Worm (Caenorhabditis elegans): ENCODE results near the gene gst-27.

The gst-27 gene

DNA sequence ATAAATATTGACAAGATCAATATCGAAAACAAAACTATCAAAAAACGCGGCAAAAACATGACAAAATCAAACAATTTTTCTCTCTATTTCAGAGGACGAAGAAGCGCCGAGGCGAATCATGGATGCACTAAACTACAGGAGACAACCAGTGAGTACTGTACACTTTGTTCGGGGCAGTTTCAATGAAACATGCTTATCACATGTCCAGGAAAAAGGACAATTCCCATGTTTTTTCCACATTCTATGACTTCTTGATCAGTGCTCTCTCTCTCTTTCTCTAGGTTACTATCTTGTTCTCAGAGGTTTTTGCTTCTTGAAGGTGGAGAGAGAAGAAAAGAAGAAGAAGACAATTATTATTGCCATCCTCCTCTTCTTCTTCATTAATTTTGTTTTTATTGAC lies 32.0 kb upstream of the gst-27 start:
- TF ChIP-seq nhr-47 (tag; optimal IDR thresholded peaks at IDR 0.05) = no peak
- TF ChIP-seq ceh-63 (GFP tag; optimal IDR thresholded peaks at IDR 0.05) = no peak
- no peak for TF ChIP-seq nhr-11 (tag; optimal IDR thresholded peaks at IDR 0.05)
- TF ChIP-seq elt-2 (tag; optimal IDR thresholded peaks at IDR 0.05) = peak; percentile 10
- no peak for TF ChIP-seq zip-4 (GFP tag; optimal IDR thresholded peaks at IDR 0.05)
- TF ChIP-seq lin-35 (GFP tag; optimal IDR thresholded peaks at IDR 0.05) = peak in 1 of 2 experiments; percentile 10

DNA sequence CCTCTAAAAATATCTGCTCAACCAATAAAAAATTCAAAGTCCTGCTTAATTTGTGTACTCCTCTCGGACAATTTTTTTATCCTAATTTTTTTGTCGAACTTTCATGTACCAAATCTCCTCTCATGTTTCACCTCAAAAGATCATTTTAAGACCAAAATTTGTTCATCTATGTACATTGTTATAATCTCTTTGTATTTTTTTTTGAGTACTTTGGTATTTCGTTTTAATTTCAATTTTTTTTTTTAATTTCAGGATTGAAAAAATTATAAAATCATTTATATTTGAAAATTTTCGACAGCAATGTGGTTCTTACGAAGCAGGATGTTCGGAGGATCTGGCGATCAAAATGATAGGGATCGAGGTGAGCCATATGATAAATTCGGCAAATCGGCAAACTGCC lies 30.9 kb upstream of the gst-27 start, which contains the start of gene spsb-1:
TSS of gene spsb-1 (plus strand) at position 301 of the 400 bp plus-strand sequence.
- TF ChIP-seq ztf-11 (tag; optimal IDR thresholded peaks at IDR 0.05) = no peak
- no peak for TF ChIP-seq F16B12.6 (tag; optimal IDR thresholded peaks at IDR 0.05)
- no peak for TF ChIP-seq aha-1 (tag; optimal IDR thresholded peaks at IDR 0.05)
- no peak for TF ChIP-seq nhr-237 (tag; optimal IDR thresholded peaks at IDR 0.05)
- no peak for TF ChIP-seq unc-130 (tag; optimal IDR thresholded peaks at IDR 0.05)
- no peak for TF ChIP-seq lin-13 (GFP tag; optimal IDR thresholded peaks at IDR 0.05)

DNA sequence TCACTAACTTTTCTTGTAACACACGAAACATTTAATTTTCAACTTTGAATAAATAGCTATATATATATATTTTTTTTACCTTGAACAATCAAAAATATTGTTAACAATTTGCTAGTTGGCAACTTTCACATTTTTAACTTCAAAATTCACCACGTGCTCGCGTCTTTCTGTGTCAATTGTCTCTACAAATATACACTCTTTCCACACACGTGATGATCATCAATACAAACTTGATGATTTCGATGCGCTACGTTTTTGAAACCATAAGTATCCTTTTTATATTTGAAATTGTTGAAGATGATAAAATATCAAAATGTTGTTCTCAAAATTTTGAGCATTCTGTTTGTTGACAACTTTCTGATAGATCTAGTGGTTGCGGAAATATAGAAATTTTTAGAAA lies 29.8 kb upstream of the gst-27 start:
- no peak for TF ChIP-seq ceh-82 (tag; optimal IDR thresholded peaks at IDR 0.05)
- no peak for TF ChIP-seq swsn-7 (tag; optimal IDR thresholded peaks at IDR 0.05)
- TF ChIP-seq nhr-11 (tag; optimal IDR thresholded peaks at IDR 0.05) = no peak
- peak in 1 of 2 experiments; percentile 43 for TF ChIP-seq mdl-1 (tag; optimal IDR thresholded peaks at IDR 0.05)
- TF ChIP-seq dsc-1 (tag; optimal IDR thresholded peaks at IDR 0.05) = no peak
- TF ChIP-seq elt-3 (tag; optimal IDR thresholded peaks at IDR 0.05) = no peak
- peak; percentile 32 for TF ChIP-seq blmp-1 (tag; optimal IDR thresholded peaks at IDR 0.05)
- no peak for TF ChIP-seq efl-3 (GFP tag; optimal IDR thresholded peaks at IDR 0.05)
- no peak for TF ChIP-seq nhr-84 (tag; optimal IDR thresholded peaks at IDR 0.05)
- no peak for TF ChIP-seq nhr-47 (tag; optimal IDR thresholded peaks at IDR 0.05)
- no peak; the same call in 1 of the 2 replicates for TF ChIP-seq nhr-19 (GFP tag; conservative IDR thresholded peaks at IDR 0.05)
- TF ChIP-seq snpc-4 (tag; optimal IDR thresholded peaks at IDR 0.05) = no peak
- TF ChIP-seq C34B4.2 (tag; optimal IDR thresholded peaks at IDR 0.05) = no peak
- TF ChIP-seq hlh-4 (tag; optimal IDR thresholded peaks at IDR 0.05) = no peak
- no peak for TF ChIP-seq aha-1 (tag; optimal IDR thresholded peaks at IDR 0.05)
- TF ChIP-seq unc-130 (tag; optimal IDR thresholded peaks at IDR 0.05) = no peak
- no peak for TF ChIP-seq ztf-11 (tag; optimal IDR thresholded peaks at IDR 0.05)
- TF ChIP-seq ceh-88 (GFP tag; IDR thresholded peaks at IDR 0.05) = no peak
- no peak for TF ChIP-seq C04F5.9 (tag; optimal IDR thresholded peaks at IDR 0.05)
- no peak for TF ChIP-seq irx-1 (tag; optimal IDR thresholded peaks at IDR 0.05)
- no peak for TF ChIP-seq ztf-4 (tag; optimal IDR thresholded peaks at IDR 0.05)
- TF ChIP-seq Y116A8C.19 (tag; optimal IDR thresholded peaks at IDR 0.05; ENCODE audit: borderline replicate concordance) = no peak
- no peak for TF ChIP-seq lsy-2 (tag; optimal IDR thresholded peaks at IDR 0.05)
- TF ChIP-seq nhr-90 (tag; optimal IDR thresholded peaks at IDR 0.05; ENCODE audit: poor library complexity) = no peak
- TF ChIP-seq jun-1 (tag; optimal IDR thresholded peaks at IDR 0.05) = no peak
- no peak for TF ChIP-seq tlp-1 (tag; optimal IDR thresholded peaks at IDR 0.05)
- TF ChIP-seq hlh-17 (GFP tag; optimal IDR thresholded peaks at IDR 0.05; ENCODE audit: borderline replicate concordance) = no peak
- TF ChIP-seq efl-1 (optimal IDR thresholded peaks at IDR 0.05) = no peak
- peak in 1 of 2 experiments; percentile 18 for TF ChIP-seq efl-1 (GFP tag; optimal IDR thresholded peaks at IDR 0.05 in 1 of 2)
- TF ChIP-seq lin-35 (GFP tag; optimal IDR thresholded peaks at IDR 0.05) = peak in 1 of 2 experiments; percentile 69
- no peak for TF ChIP-seq fos-1 (tag; optimal IDR thresholded peaks at IDR 0.05)
- TF ChIP-seq lin-14 (GFP tag; optimal IDR thresholded peaks at IDR 0.05) = peak; percentile 35
- TF ChIP-seq egl-27 (tag; optimal IDR thresholded peaks at IDR 0.05) = no peak
- TF ChIP-seq skn-1 (tag; optimal IDR thresholded peaks at IDR 0.05) = peak; percentile 27
- TF ChIP-seq C16A3.4 (tag; optimal IDR thresholded peaks at IDR 0.05) = peak; percentile 10
- no peak for TF ChIP-seq sptf-1 (tag; optimal IDR thresholded peaks at IDR 0.05)
- no peak for TF ChIP-seq hpl-2 (GFP tag; optimal IDR thresholded peaks at IDR 0.05)
- TF ChIP-seq egl-13 (tag; optimal IDR thresholded peaks at IDR 0.05) = no peak
- no peak for TF ChIP-seq mef-2 (tag; optimal IDR thresholded peaks at IDR 0.05)
- TF ChIP-seq ceh-63 (GFP tag; optimal IDR thresholded peaks at IDR 0.05) = no peak
- TF ChIP-seq nhr-76 (tag; optimal IDR thresholded peaks at IDR 0.05) = no peak
- TF ChIP-seq fkh-8 (tag; optimal IDR thresholded peaks at IDR 0.05) = no peak
- no peak for TF ChIP-seq nhr-28 (tag; optimal IDR thresholded peaks at IDR 0.05)
- no peak for TF ChIP-seq alr-1 (tag; optimal IDR thresholded peaks at IDR 0.05; ENCODE audit: borderline replicate concordance)
